Worm (Caenorhabditis elegans) whole organism, L4 larva: ENCODE measurements around the gene srx-48.

Experiments used
- aly-2 ChIP-seq: sonication (generic microtip); optimal IDR thresholded peaks from 2 replicates; lab custom pipeline; 2018; ENCODE audit warnings: missing biosample characterization, missing genetic modification characterization
- dmd-8 ChIP-seq: fragments of 200-800 bp; sonication (Bioruptor generic); IDR thresholded peaks from 2 replicates; pipeline ENCODE4 v1.3.6; 2022; ENCODE audit warnings: missing genetic modification characterization, missing compliant biosample characterization
- fkh-10 ChIP-seq: fragments of 150-350 bp; optimal IDR thresholded peaks from 2 replicates; lab custom pipeline; 2014; ENCODE audit warnings: missing biosample characterization, missing genetic modification reagents, missing genetic modification characterization
- nhr-11 ChIP-seq: fragments of 150-350 bp; optimal IDR thresholded peaks from 2 replicates; lab custom pipeline; 2014; ENCODE audit warnings: missing biosample characterization, missing genetic modification characterization
- nhr-237 ChIP-seq: sonication (generic microtip); optimal IDR thresholded peaks from 2 replicates; lab custom pipeline; 2017; ENCODE audit warnings: missing biosample characterization, missing genetic modification characterization
- nhr-28 ChIP-seq: fragments of 150-350 bp; optimal IDR thresholded peaks from 2 replicates; lab custom pipeline; 2014; ENCODE audit warnings: missing biosample characterization, missing genetic modification characterization
- nhr-6 ChIP-seq: fragments of 150-350 bp; optimal IDR thresholded peaks from 2 replicates; lab custom pipeline; 2014; ENCODE audit warnings: missing biosample characterization, missing genetic modification characterization
- nhr-76 ChIP-seq: fragments of 150-350 bp; optimal IDR thresholded peaks from 2 replicates; lab custom pipeline; 2014; ENCODE audit warnings: missing biosample characterization, missing genetic modification characterization
- vab-7 ChIP-seq: fragments of 200-800 bp; sonication (Bioruptor generic); IDR thresholded peaks from 2 replicates; pipeline ENCODE4 v1.3.6; 2022; ENCODE audit warnings: missing genetic modification reagents, missing genetic modification characterization, missing compliant biosample characterization

ce11 chrV:15305502-15305901 is 2.0 kb upstream of the srx-48 start, which contains the start of gene T26H8.5:
- TF ChIP-seq nhr-6 (no peak), nhr-11 (no peak), fkh-10 (GFP tag; lab: Kevin White, UChicago) (no peak), aly-2 (tag; lab: Kevin White, UChicago) (no peak), nhr-237 (tag; lab: Kevin White, UChicago) (no peak), nhr-28 (tag; lab: Kevin White, UChicago) (no peak), nhr-76 (tag; lab: Kevin White, UChicago) (no peak), vab-7 (GFP tag; lab: Robert Waterston, UW) (no peak), dmd-8 (GFP tag; lab: Robert Waterston, UW) (no peak)
